4 fruit fly cellular contexts compared by ENCODE assay signal in genomic region chr3R:30076088-30076487, dm6.
TF ChIP-seq lines count a peak whose summit lies in the region.

No protein-coding gene starts in this region.

- TF ChIP-seq CTCF in whole organism, embryonic (GFP tag; optimal IDR thresholded peaks at IDR 0.05; lab: Kevin White, UChicago) = no peak

TF ChIP-seq in whole organism, embryonic, 481 proteins besides CTCF, POLR2A, EP300 and RAD21 (continues in another document):
- TF ChIP-seq CG4424 (GFP tag; optimal IDR thresholded peaks at IDR 0.05; lab: Kevin White, UChicago) = peak; percentile 17
- no peak for TF ChIP-seq CG13296 (GFP tag; optimal IDR thresholded peaks at IDR 0.05; lab: Kevin White, UChicago)
- TF ChIP-seq Kr (GFP tag; optimal IDR thresholded peaks at IDR 0.05; lab: Kevin White, UChicago) = no peak
- TF ChIP-seq vnd (GFP tag; IDR thresholded peaks at IDR 0.05; lab: Robert Waterston, UW; ENCODE audit: partially characterized antibody) = peak; percentile 16; the same call in 1 of the 3 replicates
- TF ChIP-seq CG4360 (GFP tag; IDR thresholded peaks at IDR 0.05; lab: Robert Waterston, UW) = no peak
- TF ChIP-seq CG14860 (GFP tag; IDR thresholded peaks at IDR 0.05; lab: Robert Waterston, UW; ENCODE audit: partially characterized antibody) = 0 out of 3 replicates have a peak, but pooled peaks have one; percentile 35
- TF ChIP-seq slou (GFP tag; optimal IDR thresholded peaks at IDR 0.05; lab: Kevin White, UChicago) = no peak
- TF ChIP-seq pnt (GFP tag; optimal IDR thresholded peaks at IDR 0.05; lab: Kevin White, UChicago) = peak; percentile 17
- peak; percentile 23 for TF ChIP-seq Xbp1 (GFP tag; optimal IDR thresholded peaks at IDR 0.05; lab: Kevin White, UChicago)
- peak; percentile 26 for TF ChIP-seq az2 (GFP tag; optimal IDR thresholded peaks at IDR 0.05; lab: Kevin White, UChicago)
- no peak for TF ChIP-seq CG30431 (GFP tag; optimal IDR thresholded peaks at IDR 0.05; lab: Kevin White, UChicago)
- TF ChIP-seq chif (GFP tag; optimal IDR thresholded peaks at IDR 0.05; lab: Kevin White, UChicago) = peak in 1 of 2 experiments; percentile 41
- peak; percentile 31 for TF ChIP-seq CG2712 (tag; optimal IDR thresholded peaks at IDR 0.05; lab: Kevin White, UChicago)
- TF ChIP-seq CG8924 (tag; optimal IDR thresholded peaks at IDR 0.05; lab: Kevin White, UChicago) = no peak
- TF ChIP-seq btn (GFP tag; optimal IDR thresholded peaks at IDR 0.05; lab: Kevin White, UChicago) = no peak
- no peak for TF ChIP-seq CG18764 (GFP tag; optimal IDR thresholded peaks at IDR 0.05; lab: Kevin White, UChicago)
- 0 out of 2 replicates have a peak, but pooled peaks have one; percentile 25 for TF ChIP-seq CG6689 (GFP tag; IDR thresholded peaks at IDR 0.05; lab: Robert Waterston, UW)
- TF ChIP-seq Vsx1 (GFP tag; optimal IDR thresholded peaks at IDR 0.05; lab: Kevin White, UChicago) = no peak
- TF ChIP-seq CG16813 (GFP tag; IDR thresholded peaks at IDR 0.05; lab: Robert Waterston, UW; ENCODE audit: partially characterized antibody) = peak; percentile 41; the same call in 1 of the 3 replicates
- peak; percentile 55; the same call in 1 of the 2 replicates for TF ChIP-seq Xrp1 (GFP tag; IDR thresholded peaks at IDR 0.05; lab: Robert Waterston, UW)

TF ChIP-seq in whole organism, prepupa, 60 proteins besides CTCF, POLR2A, EP300 and RAD21 (continues in another document):
- peak; percentile 36 for TF ChIP-seq CG11762 (GFP tag; optimal IDR thresholded peaks at IDR 0.05; lab: Kevin White, UChicago; ENCODE audit: insufficient read depth)
- TF ChIP-seq CG4318 (GFP tag; optimal IDR thresholded peaks at IDR 0.05; lab: Kevin White, UChicago) = peak; percentile 58
- TF ChIP-seq Met (GFP tag; optimal IDR thresholded peaks at IDR 0.05; lab: Kevin White, UChicago) = peak; percentile 61
- TF ChIP-seq Eip75B (GFP tag; optimal IDR thresholded peaks at IDR 0.05; lab: Kevin White, UChicago) = peak; percentile 74
- TF ChIP-seq CG8632 (GFP tag; optimal IDR thresholded peaks at IDR 0.05; lab: Kevin White, UChicago) = peak; percentile 62
- TF ChIP-seq fkh (GFP tag; optimal IDR thresholded peaks at IDR 0.05; lab: Kevin White, UChicago) = no peak
- TF ChIP-seq spab (GFP tag; optimal IDR thresholded peaks at IDR 0.05; lab: Kevin White, UChicago) = peak; percentile 36
- peak; percentile 67 for TF ChIP-seq acj6 (GFP tag; optimal IDR thresholded peaks at IDR 0.05; lab: Kevin White, UChicago)
- peak; percentile 55; the same call in 2 of the 3 replicates for TF ChIP-seq CG8119 (GFP tag; IDR thresholded peaks at IDR 0.05; lab: Robert Waterston, UW)
- no peak for TF ChIP-seq Smox (GFP tag; optimal IDR thresholded peaks at IDR 0.05; lab: Kevin White, UChicago)
- peak; percentile 46 for TF ChIP-seq CG6276 (GFP tag; optimal IDR thresholded peaks at IDR 0.05; lab: Kevin White, UChicago)
- peak; percentile 73 for TF ChIP-seq pdm3 (GFP tag; optimal IDR thresholded peaks at IDR 0.05; lab: Kevin White, UChicago)
- peak; percentile 49 for TF ChIP-seq CG10669 (GFP tag; optimal IDR thresholded peaks at IDR 0.05; lab: Kevin White, UChicago)
- TF ChIP-seq cyc (GFP tag; optimal IDR thresholded peaks at IDR 0.05; lab: Kevin White, UChicago) = peak; percentile 65
- TF ChIP-seq CG6808 (GFP tag; optimal IDR thresholded peaks at IDR 0.05; lab: Kevin White, UChicago) = peak; percentile 35
- peak; percentile 51 for TF ChIP-seq achi (GFP tag; optimal IDR thresholded peaks at IDR 0.05; lab: Kevin White, UChicago)
- TF ChIP-seq lz (GFP tag; optimal IDR thresholded peaks at IDR 0.05; lab: Kevin White, UChicago) = peak; percentile 72
- TF ChIP-seq Ets96B (tag; optimal IDR thresholded peaks at IDR 0.05; lab: Kevin White, UChicago) = peak; percentile 37
- peak; percentile 56 for TF ChIP-seq dac (GFP tag; optimal IDR thresholded peaks at IDR 0.05; lab: Kevin White, UChicago)
- TF ChIP-seq CG6854 (GFP tag; optimal IDR thresholded peaks at IDR 0.05; lab: Kevin White, UChicago) = no peak
- peak; percentile 48 for TF ChIP-seq CG3032 (tag; optimal IDR thresholded peaks at IDR 0.05; lab: Kevin White, UChicago)
- TF ChIP-seq OdsH (GFP tag; optimal IDR thresholded peaks at IDR 0.05; lab: Kevin White, UChicago) = peak; percentile 72
- TF ChIP-seq Hr4 (GFP tag; optimal IDR thresholded peaks at IDR 0.05; lab: Kevin White, UChicago) = peak; percentile 86

TF ChIP-seq in whole organism, pupa, 21 proteins besides CTCF, POLR2A, EP300 and RAD21:
- peak; percentile 51 for TF ChIP-seq CG17806 (tag; optimal IDR thresholded peaks at IDR 0.05; lab: Kevin White, UChicago)
- peak; percentile 53 for TF ChIP-seq EcR (GFP tag; optimal IDR thresholded peaks at IDR 0.05; lab: Kevin White, UChicago)
- TF ChIP-seq CG8301 (tag; optimal IDR thresholded peaks at IDR 0.05; lab: Kevin White, UChicago) = peak; percentile 69
- peak; percentile 66 for TF ChIP-seq CG15710 (tag; optimal IDR thresholded peaks at IDR 0.05; lab: Kevin White, UChicago)
- no peak; the same call in 1 of the 2 replicates for TF ChIP-seq CG10348 (GFP tag; IDR thresholded peaks at IDR 0.05; lab: Robert Waterston, UW)
- no peak for TF ChIP-seq gl (tag; optimal IDR thresholded peaks at IDR 0.05; lab: Kevin White, UChicago)
- TF ChIP-seq CG12605 (GFP tag; IDR thresholded peaks at IDR 0.05; lab: Robert Waterston, UW) = no peak
- TF ChIP-seq CG32121 (GFP tag; IDR thresholded peaks at IDR 0.05; lab: Robert Waterston, UW) = no peak
- peak; percentile 56 for TF ChIP-seq Snoo (tag; optimal IDR thresholded peaks at IDR 0.05; lab: Kevin White, UChicago)
- TF ChIP-seq CG14655 (GFP tag; optimal IDR thresholded peaks at IDR 0.05; lab: Kevin White, UChicago) = peak; percentile 72
- peak; percentile 63; the same call in 1 of the 3 replicates for TF ChIP-seq CG4496 (GFP tag; IDR thresholded peaks at IDR 0.05; lab: Robert Waterston, UW)
- peak; percentile 17 for TF ChIP-seq Pif1A (GFP tag; optimal IDR thresholded peaks at IDR 0.05; lab: Kevin White, UChicago)
- TF ChIP-seq rn (GFP tag; IDR thresholded peaks at IDR 0.05; lab: Robert Waterston, UW) = no peak
- peak; percentile 82 for TF ChIP-seq fd96Ca (GFP tag; IDR thresholded peaks at IDR 0.05; lab: Robert Waterston, UW)
- TF ChIP-seq Ets98B (GFP tag; IDR thresholded peaks at IDR 0.05; lab: Robert Waterston, UW) = peak; percentile 52
- TF ChIP-seq CG9948 (tag; optimal IDR thresholded peaks at IDR 0.05; lab: Kevin White, UChicago) = peak; percentile 56
- peak; percentile 57 for TF ChIP-seq CG8159 (tag; optimal IDR thresholded peaks at IDR 0.05; lab: Kevin White, UChicago)
- TF ChIP-seq Pif1B (GFP tag; optimal IDR thresholded peaks at IDR 0.05; lab: Kevin White, UChicago) = no peak
- no peak for TF ChIP-seq CG13204 (GFP tag; optimal IDR thresholded peaks at IDR 0.05; lab: Kevin White, UChicago)
- peak; percentile 53 for TF ChIP-seq CG34367 (tag; optimal IDR thresholded peaks at IDR 0.05; lab: Kevin White, UChicago)
- TF ChIP-seq D1 (tag; optimal IDR thresholded peaks at IDR 0.05; lab: Kevin White, UChicago) = no peak

TF ChIP-seq in whole organism, wandering third instar larva, 38 proteins besides CTCF, POLR2A, EP300 and RAD21:
- TF ChIP-seq dmrt93B (GFP tag; optimal IDR thresholded peaks at IDR 0.05; lab: Kevin White, UChicago) (peak; percentile 16), br (GFP tag; optimal IDR thresholded peaks at IDR 0.05; lab: Kevin White, UChicago) (peak; percentile 39), OdsH (GFP tag; optimal IDR thresholded peaks at IDR 0.05; lab: Kevin White, UChicago) (no peak), usp (GFP tag; optimal IDR thresholded peaks at IDR 0.05; lab: Kevin White, UChicago) (no peak), ey (GFP tag; optimal IDR thresholded peaks at IDR 0.05; lab: Kevin White, UChicago) (peak; percentile 49), foxo (GFP tag; optimal IDR thresholded peaks at IDR 0.05; lab: Kevin White, UChicago) (peak in 1 of 2 experiments; percentile 64), sv (GFP tag; optimal IDR thresholded peaks at IDR 0.05; lab: Kevin White, UChicago) (no peak), lola (GFP tag; optimal IDR thresholded peaks at IDR 0.05; lab: Kevin White, UChicago) (no peak), h (GFP tag; optimal IDR thresholded peaks at IDR 0.05; lab: Kevin White, UChicago) (peak; percentile 35), fru (GFP tag; optimal IDR thresholded peaks at IDR 0.05; lab: Kevin White, UChicago) (peak; percentile 58), Rel (GFP tag; optimal IDR thresholded peaks at IDR 0.05; lab: Kevin White, UChicago) (no peak), Rel (tag; optimal IDR thresholded peaks at IDR 0.05; lab: Kevin White, UChicago) (no peak), CG32264 (GFP tag; optimal IDR thresholded peaks at IDR 0.05; lab: Kevin White, UChicago) (no peak), Hr78 (GFP tag; optimal IDR thresholded peaks at IDR 0.05; lab: Kevin White, UChicago) (no peak), rgr (GFP tag; optimal IDR thresholded peaks at IDR 0.05; lab: Kevin White, UChicago) (peak; percentile 19), psq (GFP tag; optimal IDR thresholded peaks at IDR 0.05; lab: Kevin White, UChicago) (peak; percentile 15), Myc (optimal IDR thresholded peaks at IDR 0.05; lab: Kevin White, UChicago) (no peak), HLH106 (tag; optimal IDR thresholded peaks at IDR 0.05; lab: Kevin White, UChicago) (peak; percentile 8), tai (GFP tag; optimal IDR thresholded peaks at IDR 0.05; lab: Kevin White, UChicago) (no peak), Sp1 (GFP tag; optimal IDR thresholded peaks at IDR 0.05; lab: Kevin White, UChicago) (peak; percentile 15), Vsx2 (GFP tag; optimal IDR thresholded peaks at IDR 0.05; lab: Kevin White, UChicago; ENCODE audit: partially characterized antibody) (no peak), GATAd (GFP tag; optimal IDR thresholded peaks at IDR 0.05; lab: Kevin White, UChicago) (no peak), Hnf4 (GFP tag; optimal IDR thresholded peaks at IDR 0.05; lab: Kevin White, UChicago) (no peak)

Comparison
In these comparisons a context has a peak if more than half of its experiments do, and no peak if none do; other contexts are left out.
1. Of the 7 proteins assayed by ChIP-seq in both whole organism, embryonic and whole organism, prepupa: peak only in whole organism, embryonic: none; only in whole organism, prepupa: Hr39 and Lpt; in both: Blimp-1, Gug and Sox102F; in neither: 2.